Worm (Caenorhabditis elegans) whole organism, mixed stage, embryonic: ENCODE results near the gene B0285.6.

ENCODE experiments used
- M03D4.4 ChIP-seq: sonication (generic microtip); optimal IDR thresholded peaks from 2 replicates; lab custom pipeline; 2017; ENCODE audit warnings: mild to moderate bottlenecking, missing genetic modification characterization, missing compliant biosample characterization
- ces-1 ChIP-seq: fragments of 150-350 bp; optimal IDR thresholded peaks from 2 replicates; lab custom pipeline; 2014; ENCODE audit warnings: missing biosample characterization, missing genetic modification reagents, missing genetic modification characterization
- lin-13 ChIP-seq: fragments of 150-350 bp; optimal IDR thresholded peaks from 2 replicates; lab custom pipeline; 2014; ENCODE audit warnings: missing biosample characterization, missing genetic modification characterization
- lsy-2 ChIP-seq: fragments of 150-350 bp; optimal IDR thresholded peaks from 2 replicates; lab custom pipeline; 2014; ENCODE audit warnings: missing biosample characterization, missing genetic modification characterization
- mep-1 ChIP-seq: fragments of 150-350 bp; optimal IDR thresholded peaks from 2 replicates; lab custom pipeline; 2017; ENCODE audit warnings: missing biosample characterization, missing genetic modification reagents, missing genetic modification characterization, inconsistent platforms
- nhr-2 ChIP-seq: fragments of 150-350 bp; optimal IDR thresholded peaks from 2 replicates; lab custom pipeline; 2014; ENCODE audit warnings: missing biosample characterization, missing genetic modification characterization
- nhr-237 ChIP-seq: fragments of 150-350 bp; optimal IDR thresholded peaks from 2 replicates; lab custom pipeline; 2014; ENCODE audit warnings: missing biosample characterization, missing genetic modification characterization
- nhr-28 ChIP-seq: fragments of 150-350 bp; optimal IDR thresholded peaks from 2 replicates; lab custom pipeline; 2014; ENCODE audit warnings: missing biosample characterization, missing genetic modification characterization
- nhr-76 ChIP-seq: sonication (generic microtip); optimal IDR thresholded peaks from 2 replicates; lab custom pipeline; 2017; ENCODE audit warnings: missing biosample characterization, missing genetic modification characterization
- pha-4 ChIP-seq: fragments of 150-350 bp; optimal IDR thresholded peaks from 2 replicates; lab custom pipeline; 2018; ENCODE audit warnings: missing biosample characterization, missing genetic modification reagents, missing genetic modification characterization
- ztf-11 ChIP-seq: fragments of 150-350 bp; optimal IDR thresholded peaks from 2 replicates; lab custom pipeline; 2014; ENCODE audit warnings: missing biosample characterization, missing genetic modification characterization

- TF ChIP-seq lsy-2 (tag; lab: Kevin White, UChicago) (no peak), nhr-237 (tag; lab: Kevin White, UChicago) (no peak), nhr-2 (no peak), ces-1 (no peak), mep-1 (tag; lab: Kevin White, UChicago) (no peak), lin-13 (no peak), nhr-28 (tag; lab: Kevin White, UChicago) (no peak), M03D4.4 (tag; lab: Kevin White, UChicago) (no peak), pha-4 (tag; lab: Kevin White, UChicago) (no peak), nhr-76 (tag; lab: Kevin White, UChicago) (no peak), ztf-11 (tag; lab: Kevin White, UChicago) (no peak)
Measured at ce11 chrIII:4379717-4380116, 29.8 kb downstream of the B0285.6 start, which contains the start of gene B0284.3.
